Fruit fly (Drosophila melanogaster) whole organism, embryonic: ENCODE results near the gene CG11920.

ENCODE experiments used
- Atf6 ChIP-seq: fragments of 200-800 bp; sonication (Bioruptor generic); IDR thresholded peaks from 2 replicates; pipeline ENCODE4 v1.3.6; 2022; ENCODE audit warnings: missing biosample characterization, missing genetic modification characterization
- BEAF-32 ChIP-seq: fragments of 200-800 bp; sonication (Bioruptor generic); optimal IDR thresholded peaks from 3 replicates; lab custom pipeline; 2017; ENCODE audit warnings: missing biosample characterization, missing genetic modification characterization, mild to moderate bottlenecking, moderate library complexity, missing genetic modification reagents
- CG10565 ChIP-seq: fragments of 200-800 bp; sonication (Bioruptor generic); optimal IDR thresholded peaks from 3 replicates; lab custom pipeline; 2016; ENCODE audit warnings: missing biosample characterization, mild to moderate bottlenecking, missing genetic modification characterization
- CG10654 ChIP-seq: fragments of 200-800 bp; sonication (Bioruptor generic); optimal IDR thresholded peaks from 2 replicates; lab custom pipeline; 2016; ENCODE audit warnings: missing biosample characterization, missing genetic modification characterization
- CG10959 ChIP-seq: fragments of 200-800 bp; sonication (Bioruptor generic); IDR thresholded peaks from 2 replicates; pipeline ENCODE4 v1.3.6; 2022; ENCODE audit warnings: missing biosample characterization, missing genetic modification characterization
- CG13123 ChIP-seq: fragments of 200-800 bp; sonication (Bioruptor generic); optimal IDR thresholded peaks from 2 replicates; lab custom pipeline; 2016; ENCODE audit warnings: missing biosample characterization, missing genetic modification characterization
- CG13624 ChIP-seq: fragments of 200-800 bp; sonication (Bioruptor generic); optimal IDR thresholded peaks from 2 replicates; lab custom pipeline; 2016; ENCODE audit warnings: missing biosample characterization, missing genetic modification characterization
- CG13894 ChIP-seq: fragments of 200-800 bp; sonication (Bioruptor generic); optimal IDR thresholded peaks from 3 replicates; lab custom pipeline; 2018; ENCODE audit warnings: missing biosample characterization, mild to moderate bottlenecking, missing genetic modification characterization, moderate library complexity
- CG15269 ChIP-seq: fragments of 200-800 bp; sonication (Bioruptor generic); optimal IDR thresholded peaks from 2 replicates; lab custom pipeline; 2018; ENCODE audit warnings: missing biosample characterization, mild to moderate bottlenecking, missing genetic modification characterization, moderate library complexity
- CG16815 ChIP-seq: fragments of 200-800 bp; sonication (Bioruptor generic); optimal IDR thresholded peaks from 3 replicates; lab custom pipeline; 2017; ENCODE audit warnings: missing biosample characterization, mild to moderate bottlenecking, missing genetic modification characterization
- CG18599 ChIP-seq: fragments of 200-800 bp; sonication (Bioruptor generic); optimal IDR thresholded peaks from 3 replicates; lab custom pipeline; 2017; ENCODE audit warnings: missing biosample characterization, missing genetic modification characterization, mild to moderate bottlenecking, moderate library complexity, missing genetic modification reagents
- CG32772 ChIP-seq: fragments of 200-800 bp; sonication (Bioruptor generic); IDR thresholded peaks from 2 replicates; pipeline ENCODE4 v1.3.6; 2022; ENCODE audit warnings: missing biosample characterization, missing genetic modification characterization
- CG8089 ChIP-seq: fragments of 200-800 bp; sonication (Bioruptor generic); optimal IDR thresholded peaks from 3 replicates; lab custom pipeline; 2016; ENCODE audit warnings: missing biosample characterization, missing genetic modification characterization
- CG8281 ChIP-seq: fragments of 200-800 bp; sonication (Bioruptor generic); optimal IDR thresholded peaks from 2 replicates; lab custom pipeline; 2018; ENCODE audit warnings: missing biosample characterization, mild to moderate bottlenecking, missing genetic modification characterization, moderate library complexity
- CG8388 ChIP-seq: fragments of 200-800 bp; sonication (Bioruptor generic); optimal IDR thresholded peaks from 2 replicates; lab custom pipeline; 2019; ENCODE audit warnings: missing biosample characterization, mild to moderate bottlenecking, missing genetic modification characterization, moderate library complexity
- CG8944 ChIP-seq: fragments of 200-800 bp; sonication (Bioruptor generic); optimal IDR thresholded peaks from 3 replicates; lab custom pipeline; 2016; ENCODE audit warnings: missing biosample characterization, missing genetic modification characterization
- D19A ChIP-seq: fragments of 200-800 bp; optimal IDR thresholded peaks from 3 replicates; lab custom pipeline; 2019; ENCODE audit warnings: missing biosample characterization, mild to moderate bottlenecking, missing genetic modification characterization, moderate library complexity
- Dbx ChIP-seq: fragments of 200-800 bp; sonication (Bioruptor generic); IDR thresholded peaks from 3 replicates; pipeline ENCODE4 v1.3.6; 2022; ENCODE audit warnings: missing biosample characterization, missing genetic modification characterization
- Ets65A ChIP-seq: fragments of 200-800 bp; sonication (Bioruptor generic); peaks from one replicate; lab custom pipeline; 2016; ENCODE audit warnings: missing biosample characterization, missing genetic modification characterization
- H2.0 ChIP-seq: fragments of 200-800 bp; sonication (Bioruptor generic); IDR thresholded peaks from 2 replicates; pipeline ENCODE4 v1.3.6; 2022; ENCODE audit warnings: missing biosample characterization, missing genetic modification characterization
- HLH4C ChIP-seq: fragments of 200-800 bp; sonication (Bioruptor generic); IDR thresholded peaks from 3 replicates; pipeline ENCODE4 v1.3.6; 2022; ENCODE audit warnings: missing biosample characterization, missing genetic modification characterization; ENCODE audit not compliant: partially characterized antibody
- Hmr ChIP-seq: fragments of 200-800 bp; sonication (Bioruptor generic); optimal IDR thresholded peaks from 3 replicates; lab custom pipeline; 2017; ENCODE audit warnings: mild to moderate bottlenecking, missing biosample characterization, missing genetic modification reagents, missing genetic modification characterization
- Max ChIP-seq: fragments of 200-800 bp; sonication (Bioruptor generic); optimal IDR thresholded peaks from 2 replicates; lab custom pipeline; 2016; ENCODE audit warnings: missing biosample characterization, mild to moderate bottlenecking, missing genetic modification characterization
- Pdp1 ChIP-seq, 2 experiments: fragments of 200-800 bp; sonication (Bioruptor generic); optimal IDR thresholded peaks; 3 replicates each; lab custom pipeline; 2016; ENCODE audit warnings: missing biosample characterization in 2 of 2, missing genetic modification characterization in 2 of 2, mild to moderate bottlenecking in 1 of 2, moderate library complexity in 1 of 2
- Ptx1 ChIP-seq: fragments of 200-800 bp; sonication (Bioruptor generic); IDR thresholded peaks from 2 replicates; pipeline ENCODE4 v1.3.6; 2022; ENCODE audit warnings: missing biosample characterization, missing genetic modification characterization
- Ravus ChIP-seq: fragments of 200-800 bp; sonication (Bioruptor generic); IDR thresholded peaks from 2 replicates; pipeline ENCODE4 v1.3.6; 2022; ENCODE audit warnings: missing biosample characterization, missing genetic modification characterization
- Rx ChIP-seq: fragments of 200-800 bp; sonication (Bioruptor generic); IDR thresholded peaks from 2 replicates; pipeline ENCODE4 v1.3.6; 2022; ENCODE audit warnings: missing biosample characterization, missing genetic modification characterization
- Sry-β ChIP-seq: fragments of 200-800 bp; sonication (Bioruptor generic); optimal IDR thresholded peaks from 2 replicates; lab custom pipeline; 2018; ENCODE audit warnings: missing biosample characterization, mild to moderate bottlenecking, missing genetic modification characterization, moderate library complexity
- Sry-δ ChIP-seq: fragments of 200-800 bp; sonication (Bioruptor generic); optimal IDR thresholded peaks from 2 replicates; lab custom pipeline; 2016; ENCODE audit warnings: missing biosample characterization, missing genetic modification characterization
- Stat92E ChIP-seq, 3 experiments: fragments of >200 bp in 2 of 3; fragments of 200-800 bp in 1 of 3; sonication (Bioruptor generic) in 1 of 3; optimal IDR thresholded peaks; 2 replicates each; lab custom pipeline; 2017 to 2019; ENCODE audit warnings: missing biosample characterization in 3 of 3, missing genetic modification characterization in 3 of 3, mild to moderate bottlenecking in 1 of 3, moderate library complexity in 1 of 3
- ab ChIP-seq: fragments of 200-800 bp; sonication (Bioruptor generic); optimal IDR thresholded peaks from 2 replicates; lab custom pipeline; 2016; ENCODE audit warnings: missing biosample characterization, missing genetic modification characterization
- ap ChIP-seq: fragments of 200-800 bp; sonication (Bioruptor generic); IDR thresholded peaks from 2 replicates; pipeline ENCODE4 v1.3.6; 2022; ENCODE audit warnings: missing biosample characterization, missing genetic modification characterization
- btn ChIP-seq: fragments of 200-800 bp; sonication (Bioruptor generic); optimal IDR thresholded peaks from 2 replicates; lab custom pipeline; 2016; ENCODE audit warnings: missing biosample characterization, missing genetic modification characterization
- cad ChIP-seq: fragments of >200 bp; optimal IDR thresholded peaks from 2 replicates; lab custom pipeline; 2017; ENCODE audit warnings: missing biosample characterization, missing genetic modification characterization
- cg ChIP-seq: fragments of 200-800 bp; sonication (Bioruptor generic); optimal IDR thresholded peaks from 3 replicates; lab custom pipeline; 2019; ENCODE audit warnings: missing biosample characterization, mild to moderate bottlenecking, missing genetic modification characterization, moderate library complexity
- fd3F ChIP-seq: fragments of 200-800 bp; sonication (Bioruptor generic); optimal IDR thresholded peaks from 2 replicates; lab custom pipeline; 2018; ENCODE audit warnings: missing biosample characterization, mild to moderate bottlenecking, missing genetic modification characterization, moderate library complexity
- gsb-n ChIP-seq: fragments of 200-800 bp; sonication (Bioruptor generic); optimal IDR thresholded peaks from 3 replicates; lab custom pipeline; 2018; ENCODE audit warnings: missing biosample characterization, mild to moderate bottlenecking, missing genetic modification characterization
- hbn ChIP-seq: fragments of 200-800 bp; sonication (Bioruptor generic); IDR thresholded peaks from 2 replicates; pipeline ENCODE4 v1.3.6; 2022; ENCODE audit warnings: missing biosample characterization, missing genetic modification characterization; ENCODE audit not compliant: partially characterized antibody
- kay ChIP-seq: fragments of 200-800 bp; sonication (Bioruptor generic); optimal IDR thresholded peaks from 2 replicates; lab custom pipeline; 2016; ENCODE audit warnings: missing biosample characterization, missing genetic modification characterization
- knrl ChIP-seq: fragments of 200-800 bp; sonication (Bioruptor generic); IDR thresholded peaks from 3 replicates; pipeline ENCODE4 v1.3.6; 2022; ENCODE audit warnings: missing biosample characterization, missing genetic modification characterization; ENCODE audit not compliant: partially characterized antibody
- lab ChIP-seq: fragments of 200-800 bp; sonication (Bioruptor generic); optimal IDR thresholded peaks from 3 replicates; lab custom pipeline; 2017; ENCODE audit warnings: missing biosample characterization, missing genetic modification characterization, mild to moderate bottlenecking, moderate library complexity, missing genetic modification reagents
- lbe ChIP-seq: fragments of 200-800 bp; sonication (Bioruptor generic); optimal IDR thresholded peaks from 2 replicates; lab custom pipeline; 2016; ENCODE audit warnings: missing biosample characterization, mild to moderate bottlenecking, missing genetic modification characterization
- pros ChIP-seq: fragments of 200-800 bp; sonication (Bioruptor generic); optimal IDR thresholded peaks from 3 replicates; lab custom pipeline; 2019; ENCODE audit warnings: missing biosample characterization, mild to moderate bottlenecking, missing genetic modification characterization, moderate library complexity
- pzg ChIP-seq: fragments of 200-800 bp; sonication (Bioruptor generic); optimal IDR thresholded peaks from 3 replicates; lab custom pipeline; 2018; ENCODE audit warnings: missing biosample characterization, mild to moderate bottlenecking, missing genetic modification characterization, moderate library complexity
- scrt ChIP-seq: fragments of 200-800 bp; sonication (Bioruptor generic); optimal IDR thresholded peaks from 2 replicates; lab custom pipeline; 2018; ENCODE audit warnings: missing biosample characterization, mild to moderate bottlenecking, missing genetic modification characterization, moderate library complexity
- slou ChIP-seq: fragments of 200-800 bp; sonication (Bioruptor generic); optimal IDR thresholded peaks from 3 replicates; lab custom pipeline; 2016; ENCODE audit warnings: missing biosample characterization, missing genetic modification characterization
- tgo ChIP-seq: fragments of 200-800 bp; sonication (Bioruptor generic); IDR thresholded peaks from 3 replicates; pipeline ENCODE4 v1.3.6; 2022; ENCODE audit warnings: missing biosample characterization, missing genetic modification characterization
- trem ChIP-seq: fragments of 200-800 bp; optimal IDR thresholded peaks from 3 replicates; lab custom pipeline; 2019; ENCODE audit warnings: missing biosample characterization, mild to moderate bottlenecking, missing genetic modification characterization, moderate library complexity
- twi ChIP-seq: fragments of 200-800 bp; optimal IDR thresholded peaks from 2 replicates; lab custom pipeline; 2019; ENCODE audit warnings: missing biosample characterization, mild to moderate bottlenecking, missing genetic modification characterization, moderate library complexity
- zfh1 ChIP-seq: fragments of 200-800 bp; sonication (Bioruptor generic); IDR thresholded peaks from 3 replicates; pipeline ENCODE4 v1.3.6; 2022; ENCODE audit warnings: missing biosample characterization, missing genetic modification characterization

CG11920 gene

dm6 chr3R:25069569-25069968, 5.1 kb upstream of the CG11920 start, which contains the start of the genes Stt3B and CG11839 (continued):
- TF ChIP-seq gsb-n (tag; lab: Kevin White, UChicago), result no peak
- no peak for TF ChIP-seq CG32772 (GFP tag; lab: Robert Waterston, UW)
- no peak for TF ChIP-seq lab (GFP tag; lab: Kevin White, UChicago)
- peak; percentile 32 for TF ChIP-seq CG8089
- TF ChIP-seq fd3F (GFP tag; lab: Kevin White, UChicago), result peak; percentile 62
- TF ChIP-seq CG10959 (GFP tag; lab: Robert Waterston, UW), result no peak
- peak; percentile 97 for TF ChIP-seq Ets65A
- TF ChIP-seq CG13123, result no peak
- peak; percentile 80 for TF ChIP-seq Dbx
- TF ChIP-seq zfh1 (GFP tag; lab: Robert Waterston, UW), result peak; percentile 70
- peak; percentile 73 for TF ChIP-seq lbe (GFP tag; lab: Kevin White, UChicago)
- TF ChIP-seq CG13894 (tag; lab: Kevin White, UChicago), result no peak
- TF ChIP-seq ap (GFP tag; lab: Robert Waterston, UW), result no peak
- no peak; the same call in 1 of the 2 replicates for TF ChIP-seq H2.0 (GFP tag; lab: Robert Waterston, UW)
- TF ChIP-seq Ptx1 (GFP tag; lab: Robert Waterston, UW), result no peak; the same call in 1 of the 2 replicates
- peak; percentile 70 for TF ChIP-seq CG10654
- peak; percentile 48 for TF ChIP-seq kay (GFP tag; lab: Kevin White, UChicago)
- TF ChIP-seq Pdp1 (GFP tag; optimal IDR thresholded peaks at IDR 0.05; lab: Kevin White, UChicago), result peak in 1 of 2 experiments; percentile 84
- no peak for TF ChIP-seq pros (GFP tag; lab: Kevin White, UChicago)
- no peak for TF ChIP-seq CG15269 (tag; lab: Kevin White, UChicago)
- TF ChIP-seq Atf6 (GFP tag; lab: Robert Waterston, UW), result peak; percentile 62; the same call in 1 of the 2 replicates
- no peak for TF ChIP-seq CG8281
- TF ChIP-seq D19A (tag; lab: Kevin White, UChicago), result no peak
- peak; percentile 28 for TF ChIP-seq CG8388
- TF ChIP-seq Hmr (GFP tag; lab: Kevin White, UChicago), result no peak
- TF ChIP-seq ab (GFP tag; lab: Kevin White, UChicago), result no peak
- TF ChIP-seq CG16815, result no peak
- peak; percentile 85 for TF ChIP-seq pzg (GFP tag; lab: Kevin White, UChicago)
- peak; percentile 71 for TF ChIP-seq CG8944
- TF ChIP-seq HLH4C (GFP tag; lab: Robert Waterston, UW), result peak; percentile 83
- no peak for TF ChIP-seq CG18599 (GFP tag; lab: Kevin White, UChicago)
- TF ChIP-seq BEAF-32, result peak; percentile 97
- TF ChIP-seq Sry-δ (GFP tag; lab: Kevin White, UChicago), result peak; percentile 97
- TF ChIP-seq twi, result peak; percentile 57
- no peak; the same call in 1 of the 3 replicates for TF ChIP-seq tgo
- TF ChIP-seq Rx (GFP tag; lab: Robert Waterston, UW), result no peak
- peak; percentile 31 for TF ChIP-seq Sry-β (GFP tag; lab: Kevin White, UChicago)
- peak in 1 of 3 experiments; percentile 33 for TF ChIP-seq Stat92E (GFP tag; optimal IDR thresholded peaks at IDR 0.05; lab: Kevin White, UChicago)
- TF ChIP-seq Max (GFP tag; lab: Kevin White, UChicago), result peak; percentile 77
- TF ChIP-seq trem (tag; lab: Kevin White, UChicago), result peak; percentile 100
- peak; percentile 92 for TF ChIP-seq hbn (GFP tag; lab: Robert Waterston, UW)
- peak; percentile 84 for TF ChIP-seq CG13624 (GFP tag; lab: Kevin White, UChicago)
- TF ChIP-seq cad (GFP tag; lab: Kevin White, UChicago), result no peak
- TF ChIP-seq btn (GFP tag; lab: Kevin White, UChicago), result peak; percentile 43
- no peak for TF ChIP-seq cg (GFP tag; lab: Kevin White, UChicago)
- peak; percentile 96 for TF ChIP-seq knrl (GFP tag; lab: Robert Waterston, UW)
- TF ChIP-seq slou (GFP tag; lab: Kevin White, UChicago), result peak; percentile 48
- TF ChIP-seq scrt (GFP tag; lab: Kevin White, UChicago), result no peak
- TF ChIP-seq CG10565, result no peak
- TF ChIP-seq Ravus (GFP tag; lab: Robert Waterston, UW), result no peak
